Worm (Caenorhabditis elegans) whole organism, L2 larva: ENCODE measurements around the gene T22C8.3.

Experiments
- C34F6.9 ChIP-seq: fragments of 150-350 bp; optimal IDR thresholded peaks from 2 replicates; lab custom pipeline; 2014; ENCODE audit warnings: missing biosample characterization, missing genetic modification characterization
- F13H6.1 ChIP-seq: sonication (generic microtip); optimal IDR thresholded peaks from 2 replicates; lab custom pipeline; 2016; ENCODE audit warnings: missing genetic modification characterization, missing compliant biosample characterization
- R02D3.7 ChIP-seq: fragments of 150-350 bp; optimal IDR thresholded peaks from 2 replicates; lab custom pipeline; 2014; ENCODE audit warnings: missing biosample characterization, missing genetic modification characterization
- ZK546.5 ChIP-seq: sonication (generic microtip); optimal IDR thresholded peaks from 2 replicates; lab custom pipeline; 2017; ENCODE audit warnings: missing biosample characterization, missing genetic modification characterization
- alr-1 ChIP-seq: fragments of 150-350 bp; optimal IDR thresholded peaks from 2 replicates; lab custom pipeline; 2014; ENCODE audit warnings: missing biosample characterization, missing genetic modification characterization
- aly-2 ChIP-seq: fragments of 150-350 bp; optimal IDR thresholded peaks from 2 replicates; lab custom pipeline; 2014; ENCODE audit warnings: missing biosample characterization, missing genetic modification characterization
- ama-1 ChIP-seq: fragments of 150-350 bp; optimal IDR thresholded peaks from 2 replicates; lab custom pipeline; 2018; ENCODE audit warnings: inconsistent platforms
- blmp-1 ChIP-seq: sonication (generic microtip); optimal IDR thresholded peaks from 2 replicates; lab custom pipeline; 2017; ENCODE audit warnings: missing genetic modification characterization, mild to moderate bottlenecking, missing compliant biosample characterization, antibody characterized with exemption, moderate library complexity; ENCODE audit not compliant: insufficient read depth
- ceh-16 ChIP-seq: fragments of 150-350 bp; optimal IDR thresholded peaks from 2 replicates; lab custom pipeline; 2014; ENCODE audit warnings: missing biosample characterization, missing genetic modification characterization
- ceh-82 ChIP-seq: fragments of 150-350 bp; optimal IDR thresholded peaks from 2 replicates; lab custom pipeline; 2014; ENCODE audit warnings: missing biosample characterization, missing genetic modification characterization
- crh-2 ChIP-seq: sonication (generic microtip); optimal IDR thresholded peaks from 2 replicates; lab custom pipeline; 2017; ENCODE audit warnings: missing biosample characterization, missing genetic modification characterization
- dmd-4 ChIP-seq: sonication (generic microtip); optimal IDR thresholded peaks from 2 replicates; lab custom pipeline; 2017; ENCODE audit warnings: missing biosample characterization, missing genetic modification characterization
- fos-1 ChIP-seq: fragments of 150-350 bp; optimal IDR thresholded peaks from 2 replicates; lab custom pipeline; 2014; ENCODE audit warnings: missing biosample characterization, missing genetic modification characterization
- lin-11 ChIP-seq: fragments of 150-350 bp; sonication (generic microtip); optimal IDR thresholded peaks from 2 replicates; lab custom pipeline; 2014; ENCODE audit warnings: missing biosample characterization, missing genetic modification characterization, inconsistent platforms, mixed read lengths
- lin-39 ChIP-seq: fragments of 150-350 bp; optimal IDR thresholded peaks from 2 replicates; lab custom pipeline; 2014; ENCODE audit warnings: missing biosample characterization, missing genetic modification reagents, missing genetic modification characterization
- lsy-2 ChIP-seq, 2 experiments: fragments of 150-350 bp in 1 of 2; sonication (generic microtip) in 1 of 2; optimal IDR thresholded peaks; 2 replicates each; lab custom pipeline; 2014 to 2017; ENCODE audit warnings: missing biosample characterization in 2 of 2, missing genetic modification characterization in 2 of 2
- mab-5 ChIP-seq: fragments of 150-350 bp; optimal IDR thresholded peaks from 2 replicates; lab custom pipeline; 2014; ENCODE audit warnings: missing biosample characterization, missing genetic modification characterization
- mdl-1 ChIP-seq, 2 experiments: fragments of 150-350 bp in 1 of 2; sonication (generic microtip) in 1 of 2; optimal IDR thresholded peaks; 2 replicates each; lab custom pipeline; 2017; ENCODE audit warnings: missing biosample characterization in 2 of 2, missing genetic modification characterization in 2 of 2
- nhr-10 ChIP-seq: sonication (generic microtip); optimal IDR thresholded peaks from 2 replicates; lab custom pipeline; 2017; ENCODE audit warnings: missing biosample characterization, missing genetic modification characterization
- nhr-11 ChIP-seq: fragments of 150-350 bp; optimal IDR thresholded peaks from 2 replicates; lab custom pipeline; 2014; ENCODE audit warnings: missing biosample characterization, missing genetic modification characterization
- nhr-12 ChIP-seq: fragments of 150-350 bp; optimal IDR thresholded peaks from 2 replicates; lab custom pipeline; 2014; ENCODE audit warnings: missing biosample characterization, missing genetic modification characterization
- nhr-129 ChIP-seq: fragments of 150-350 bp; optimal IDR thresholded peaks from 2 replicates; lab custom pipeline; 2014; ENCODE audit warnings: missing biosample characterization, missing genetic modification characterization
- nhr-21 ChIP-seq: fragments of 150-350 bp; optimal IDR thresholded peaks from 2 replicates; lab custom pipeline; 2014; ENCODE audit warnings: missing biosample characterization, missing genetic modification characterization
- nhr-23 ChIP-seq: fragments of 150-350 bp; optimal IDR thresholded peaks from 2 replicates; lab custom pipeline; 2014; ENCODE audit warnings: missing biosample characterization, missing genetic modification reagents, missing genetic modification characterization
- nhr-25 ChIP-seq: fragments of 150-350 bp; sonication (generic microtip); optimal IDR thresholded peaks from 3 replicates; lab custom pipeline; 2014; ENCODE audit warnings: missing biosample characterization, missing genetic modification characterization
- nhr-6 ChIP-seq: fragments of 150-350 bp; optimal IDR thresholded peaks from 2 replicates; lab custom pipeline; 2014; ENCODE audit warnings: missing biosample characterization, missing genetic modification characterization
- nhr-77 ChIP-seq: fragments of 150-350 bp; optimal IDR thresholded peaks from 2 replicates; lab custom pipeline; 2014; ENCODE audit warnings: missing biosample characterization, missing genetic modification characterization
- peb-1 ChIP-seq: fragments of 150-350 bp; optimal IDR thresholded peaks from 2 replicates; lab custom pipeline; 2014; ENCODE audit warnings: missing biosample characterization, missing genetic modification characterization
- sem-4 ChIP-seq: fragments of 150-350 bp; optimal IDR thresholded peaks from 2 replicates; lab custom pipeline; 2014; ENCODE audit warnings: missing biosample characterization, missing genetic modification reagents, missing genetic modification characterization
- sma-3 ChIP-seq: sonication (generic microtip); optimal IDR thresholded peaks from 2 replicates; lab custom pipeline; 2016; ENCODE audit warnings: missing genetic modification reagents, missing genetic modification characterization, missing compliant biosample characterization
- snpc-4 ChIP-seq: fragments of 150-350 bp; optimal IDR thresholded peaks from 2 replicates; lab custom pipeline; 2014; ENCODE audit warnings: missing biosample characterization, missing genetic modification characterization
- unc-39 ChIP-seq: fragments of 150-350 bp; optimal IDR thresholded peaks from 2 replicates; lab custom pipeline; 2014; ENCODE audit warnings: missing biosample characterization, missing genetic modification characterization
- unc-55 ChIP-seq: fragments of 150-350 bp; sonication (generic microtip); optimal IDR thresholded peaks from 3 replicates; lab custom pipeline; 2014; ENCODE audit warnings: missing biosample characterization, missing genetic modification reagents, missing genetic modification characterization
- zag-1 ChIP-seq: fragments of 150-350 bp; optimal IDR thresholded peaks from 2 replicates; lab custom pipeline; 2014; ENCODE audit warnings: missing biosample characterization, missing genetic modification characterization
- ztf-1 ChIP-seq: fragments of 200-800 bp; sonication (Bioruptor generic); conservative IDR thresholded peaks from 2 replicates; pipeline ENCODE4 v1.3.6; 2022; ENCODE audit warnings: missing genetic modification characterization, missing compliant biosample characterization
- ztf-11 ChIP-seq: sonication (generic microtip); optimal IDR thresholded peaks from 2 replicates; lab custom pipeline; 2017; ENCODE audit warnings: missing biosample characterization, missing genetic modification characterization
- ztf-4 ChIP-seq: fragments of 150-350 bp; optimal IDR thresholded peaks from 2 replicates; lab custom pipeline; 2014; ENCODE audit warnings: missing biosample characterization, missing genetic modification characterization

T22C8.3 gene

DNA sequence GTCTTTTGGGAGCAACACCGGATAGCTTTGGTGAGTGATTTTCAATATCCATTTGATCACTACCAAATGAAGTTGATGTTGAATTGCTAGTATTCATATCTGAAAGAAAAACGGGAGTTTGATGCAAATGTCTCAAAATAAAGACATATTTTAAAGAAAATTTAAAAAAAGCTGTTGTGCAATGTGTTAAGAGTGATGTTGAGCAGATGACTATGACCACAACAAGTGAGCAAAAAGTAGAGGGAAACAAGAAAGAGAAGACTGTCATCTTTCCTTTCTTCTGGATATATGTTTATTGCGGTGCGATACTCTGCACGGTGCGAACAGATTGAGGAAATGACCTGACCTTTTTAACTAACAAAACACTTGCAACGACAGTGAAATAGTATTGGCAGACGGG, 1.6 kb upstream of the T22C8.3 start, which contains the start of gene T22C8.4:
T22C8.4 (minus strand) TSS at position 101 of the 400 bp plus-strand sequence.
- TF ChIP-seq ztf-4 (tag; lab: Kevin White, UChicago), result no peak
- TF ChIP-seq lin-11, result no peak
- no peak for TF ChIP-seq sem-4 (tag; lab: Kevin White, UChicago)
- no peak for TF ChIP-seq nhr-12 (tag; lab: Kevin White, UChicago)
- TF ChIP-seq ceh-16, result no peak
- TF ChIP-seq ama-1 (lab: Kevin White, UChicago), result no peak
- no peak for TF ChIP-seq nhr-6 (tag; lab: Kevin White, UChicago)

DNA sequence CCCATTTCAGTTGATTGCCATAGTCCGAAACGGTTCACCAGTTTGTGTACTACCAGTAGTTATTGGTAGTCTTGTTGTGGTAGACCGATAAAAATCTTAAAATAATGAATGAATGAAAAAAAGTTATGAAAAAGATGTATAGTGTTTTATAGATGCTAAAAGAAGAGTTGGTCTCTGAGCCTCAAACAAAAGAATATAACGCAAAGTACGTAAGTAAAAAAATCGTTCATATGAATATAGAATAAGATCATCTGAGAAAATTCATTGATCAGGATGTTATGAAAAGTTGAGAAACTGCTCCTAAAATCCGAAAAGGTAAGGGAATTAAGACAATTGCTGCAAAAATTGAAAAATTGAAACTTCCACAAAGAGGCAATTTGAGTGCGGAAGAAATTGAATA, 4.3 kb downstream of the T22C8.3 start, which contains the start of gene chhy-1:
chhy-1 (minus strand) TSS at position 101 of the 400 bp plus-strand sequence.
- TF ChIP-seq blmp-1 (tag; lab: Kevin White, UChicago) (no peak), zag-1 (tag; lab: Kevin White, UChicago) (no peak), dmd-4 (tag; lab: Kevin White, UChicago) (no peak), ama-1 (lab: Kevin White, UChicago) (no peak), ztf-4 (tag; lab: Kevin White, UChicago) (no peak), nhr-23 (no peak), mdl-1 (tag; optimal IDR thresholded peaks at IDR 0.05; lab: Kevin White, UChicago) (no peak), lin-11 (no peak), unc-55 (no peak), ceh-16 (no peak), lsy-2 (tag; optimal IDR thresholded peaks at IDR 0.05; lab: Kevin White, UChicago) (no peak), nhr-11 (no peak)
- TF ChIP-seq, all 48 proteins: peak for 0

DNA sequence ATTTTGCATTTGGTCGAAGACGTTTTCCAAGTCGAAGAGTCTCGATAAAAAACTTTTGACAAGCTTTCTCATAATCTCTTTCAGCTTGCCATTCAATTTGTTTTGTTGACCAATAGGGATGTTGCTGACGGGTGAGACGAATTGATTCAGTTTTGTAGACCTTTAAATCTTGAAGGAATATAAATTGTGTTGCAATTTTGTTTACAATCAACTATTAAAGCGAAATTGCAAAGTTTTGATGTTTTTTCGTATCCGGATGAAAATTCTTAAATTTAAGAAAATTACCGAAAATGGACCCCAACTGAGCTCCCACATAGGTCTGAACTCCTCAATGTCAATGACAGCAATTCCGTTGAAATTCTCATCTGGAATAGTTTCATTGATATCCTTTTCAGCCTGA, 5.6 kb downstream of the T22C8.3 start:
- TF ChIP-seq ceh-82 (tag; lab: Kevin White, UChicago) (no peak), ztf-1 (no peak), nhr-6 (tag; lab: Kevin White, UChicago) (no peak), R02D3.7 (tag; lab: Kevin White, UChicago) (no peak), aly-2 (tag; lab: Kevin White, UChicago) (no peak), ZK546.5 (tag; lab: Kevin White, UChicago) (no peak), C34F6.9 (tag; lab: Kevin White, UChicago) (no peak), lin-11 (no peak), lin-39 (tag; lab: Kevin White, UChicago) (no peak), F13H6.1 (tag; lab: Kevin White, UChicago) (no peak), peb-1 (no peak), nhr-129 (no peak)

DNA sequence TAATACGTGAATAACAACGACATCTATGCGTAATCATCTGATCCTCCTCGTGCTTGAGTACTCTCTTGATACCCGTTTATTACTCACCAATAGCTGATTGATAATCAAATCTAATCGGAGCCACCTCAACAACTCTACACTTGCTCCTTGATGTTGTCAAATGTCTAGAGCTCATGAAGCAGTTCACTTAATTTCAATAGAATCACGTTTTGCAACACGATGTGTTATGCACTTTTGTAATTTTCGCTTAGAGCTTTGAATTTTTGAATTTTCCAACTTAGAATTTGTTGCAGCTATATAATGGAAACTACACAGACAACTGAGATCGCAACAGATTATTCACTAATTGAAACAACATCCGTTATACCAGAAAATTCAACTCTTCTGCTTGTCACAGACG, 9.3 kb downstream of the T22C8.3 start, which contains the start of gene T22C8.1:
T22C8.1 (plus strand) TSS at position 301 of the 400 bp plus-strand sequence.
- TF ChIP-seq crh-2 (tag; lab: Kevin White, UChicago), result no peak
- no peak for TF ChIP-seq unc-39 (tag; lab: Kevin White, UChicago)
- no peak for TF ChIP-seq ama-1 (lab: Kevin White, UChicago)
- TF ChIP-seq alr-1 (tag; lab: Kevin White, UChicago), result no peak
- TF ChIP-seq nhr-23, result no peak
- TF ChIP-seq nhr-11, result no peak
- no peak for TF ChIP-seq lsy-2 (tag; optimal IDR thresholded peaks at IDR 0.05; lab: Kevin White, UChicago)
- TF ChIP-seq nhr-77, result no peak
- TF ChIP-seq snpc-4, result no peak
- no peak for TF ChIP-seq fos-1 (tag; lab: Kevin White, UChicago)
- no peak for TF ChIP-seq nhr-129
- TF ChIP-seq ztf-1, result no peak
- no peak for TF ChIP-seq blmp-1 (tag; lab: Kevin White, UChicago)
- TF ChIP-seq C34F6.9 (tag; lab: Kevin White, UChicago), result no peak
- no peak for TF ChIP-seq nhr-21
- no peak for TF ChIP-seq lin-39 (tag; lab: Kevin White, UChicago)
- no peak for TF ChIP-seq nhr-10 (tag; lab: Kevin White, UChicago)

DNA sequence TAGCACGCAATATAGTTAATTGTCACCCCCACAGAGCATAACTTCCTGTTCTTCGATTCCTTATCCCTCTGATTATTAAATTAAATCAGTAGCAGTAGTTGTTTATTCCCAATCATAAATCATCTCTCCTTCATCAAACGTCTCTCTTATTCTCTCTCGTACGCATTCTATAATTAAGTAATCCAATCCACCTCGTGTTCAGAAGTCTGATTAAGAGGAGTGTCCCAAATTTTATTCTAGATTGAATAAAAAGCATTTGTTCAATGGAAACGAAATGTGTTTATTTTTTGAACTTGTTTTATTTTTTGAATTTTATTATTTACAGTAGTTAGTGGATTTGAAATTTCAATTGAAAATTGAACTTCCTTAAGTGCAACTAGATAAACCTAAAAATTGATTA, 10.5 kb downstream of the T22C8.3 start:
- TF ChIP-seq mab-5 (tag; lab: Kevin White, UChicago) (no peak), peb-1 (no peak), ztf-11 (tag; lab: Kevin White, UChicago) (no peak), nhr-25 (no peak), sma-3 (no peak), C34F6.9 (tag; lab: Kevin White, UChicago) (no peak)
